Worm (Caenorhabditis elegans): ENCODE data around the gene rib-2.

- TF ChIP-seq lin-39 (tag; optimal IDR thresholded peaks at IDR 0.05), result no peak
- no peak for TF ChIP-seq R02D3.7 (tag; optimal IDR thresholded peaks at IDR 0.05)
- TF ChIP-seq nhr-25 (tag; optimal IDR thresholded peaks at IDR 0.05), result no peak
- TF ChIP-seq elt-3 (tag; optimal IDR thresholded peaks at IDR 0.05), result no peak
- TF ChIP-seq ceh-16 (tag; optimal IDR thresholded peaks at IDR 0.05), result no peak
- TF ChIP-seq peb-1 (tag; optimal IDR thresholded peaks at IDR 0.05), result no peak
- TF ChIP-seq nhr-11 (tag; optimal IDR thresholded peaks at IDR 0.05), result no peak
- TF ChIP-seq crh-2 (tag; optimal IDR thresholded peaks at IDR 0.05), result no peak
- TF ChIP-seq fos-1 (tag; optimal IDR thresholded peaks at IDR 0.05), result no peak
- no peak for TF ChIP-seq snpc-4 (tag; optimal IDR thresholded peaks at IDR 0.05)
- no peak for TF ChIP-seq unc-55 (GFP tag; optimal IDR thresholded peaks at IDR 0.05)
- TF ChIP-seq lsy-2 (tag; optimal IDR thresholded peaks at IDR 0.05), result no peak
- TF ChIP-seq unc-62 (GFP tag; optimal IDR thresholded peaks at IDR 0.05), result no peak
These were observed 13.0 kb downstream of the rib-2 start, which contains the start of gene hpl-2 for ce11 chrIII:10755480-10756066.
